Worm (Caenorhabditis elegans): ENCODE data around the gene F53H4.2.

DNA sequence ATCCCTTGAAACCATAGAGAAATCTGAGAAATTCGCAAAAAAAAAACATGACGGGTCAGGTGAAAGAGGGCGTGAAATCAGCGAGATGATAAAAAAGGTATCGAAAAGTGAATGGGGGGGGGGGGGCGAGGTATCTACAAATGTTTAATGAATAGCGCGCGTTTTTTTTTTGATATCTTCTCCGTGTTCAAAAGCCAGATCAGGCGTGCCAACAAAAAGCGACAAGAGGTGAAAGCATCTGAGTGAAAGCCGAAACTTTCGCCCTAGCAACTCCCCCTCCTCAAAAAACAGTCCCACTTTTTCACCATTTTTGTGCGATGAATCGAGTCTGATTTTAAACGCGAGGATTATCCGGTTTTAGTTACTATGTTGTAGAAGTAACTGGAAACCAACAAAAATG lies 31.0 kb downstream of the F53H4.2 start:
- TF ChIP-seq hmg-1.1 (GFP tag; IDR thresholded peaks at IDR 0.05) = no peak
- no peak for TF ChIP-seq unc-62 (GFP tag; optimal IDR thresholded peaks at IDR 0.05 in 1 of 2)
- no peak for TF ChIP-seq unc-62 (tag; optimal IDR thresholded peaks at IDR 0.05)
- no peak for TF ChIP-seq nhr-42 (GFP tag; IDR thresholded peaks at IDR 0.05)
- no peak for TF ChIP-seq fos-1 (tag; optimal IDR thresholded peaks at IDR 0.05)
- TF ChIP-seq pqm-1 (tag; optimal IDR thresholded peaks at IDR 0.05) = no peak
- TF ChIP-seq ztf-11 (tag; optimal IDR thresholded peaks at IDR 0.05) = no peak
- TF ChIP-seq mxl-2 (GFP tag; conservative IDR thresholded peaks at IDR 0.05) = no peak
- no peak for TF ChIP-seq ceh-44 (GFP tag; IDR thresholded peaks at IDR 0.05)
